Worm (Caenorhabditis elegans) whole organism, L4/young adult: ENCODE data around the gene ZK1128.7.

Experiments used
- W03F9.2 ChIP-seq: fragments of 150-350 bp; optimal IDR thresholded peaks from 2 replicates; lab custom pipeline; 2014; ENCODE audit warnings: missing biosample characterization, missing genetic modification characterization
- dao-5 ChIP-seq: sonication (generic microtip); optimal IDR thresholded peaks from 2 replicates; lab custom pipeline; 2016; ENCODE audit warnings: missing genotype, missing genetic modification characterization, moderate library complexity, missing compliant biosample characterization
- him-1 ChIP-seq: sonication (generic microtip); optimal IDR thresholded peaks from 2 replicates; lab custom pipeline; 2016; ENCODE audit warnings: missing genotype, missing genetic modification reagents, missing genetic modification characterization, missing compliant biosample characterization

ce11 chrIII:10118818-10119217, 18.0 kb upstream of the ZK1128.7 start, which contains the start of gene ZK1128.3:
- TF ChIP-seq him-1 (tag; lab: Kevin White, UChicago) (no peak), dao-5 (tag; lab: Kevin White, UChicago) (no peak), W03F9.2 (tag; lab: Kevin White, UChicago) (no peak)
